Fruit fly (Drosophila melanogaster) whole organism, prepupa: ENCODE measurements around the gene DCAF12.

Experiments
- CG10631 ChIP-seq: fragments of 200-800 bp; sonication (Bioruptor generic); optimal IDR thresholded peaks from 2 replicates; lab custom pipeline; 2016; ENCODE audit warnings: missing biosample characterization, missing genetic modification characterization
- CG10669 ChIP-seq: fragments of 200-800 bp; sonication (Bioruptor generic); optimal IDR thresholded peaks from 3 replicates; lab custom pipeline; 2018; ENCODE audit warnings: missing biosample characterization, mild to moderate bottlenecking, missing genetic modification characterization, moderate library complexity
- CG11294 ChIP-seq: fragments of 200-800 bp; sonication (Bioruptor generic); IDR thresholded peaks from 2 replicates; pipeline ENCODE4 v1.3.6; 2022; ENCODE audit warnings: missing biosample characterization, missing genetic modification characterization
- CG11762 ChIP-seq: fragments of 200-800 bp; sonication (Bioruptor generic); optimal IDR thresholded peaks from 3 replicates; lab custom pipeline; 2016; ENCODE audit warnings: missing biosample characterization, missing genetic modification characterization; ENCODE audit not compliant: insufficient read depth
- CG15336 ChIP-seq: fragments of 200-800 bp; sonication (Bioruptor generic); IDR thresholded peaks from 2 replicates; pipeline ENCODE4 v1.3.6; 2022; ENCODE audit warnings: missing biosample characterization, missing genetic modification characterization
- CG1621 ChIP-seq: fragments of 200-800 bp; sonication (Bioruptor generic); optimal IDR thresholded peaks from 3 replicates; lab custom pipeline; 2018; ENCODE audit warnings: missing biosample characterization, mild to moderate bottlenecking, missing genetic modification characterization
- CG3032 ChIP-seq: fragments of 200-800 bp; optimal IDR thresholded peaks from 2 replicates; lab custom pipeline; 2019; ENCODE audit warnings: missing biosample characterization, mild to moderate bottlenecking, missing genetic modification characterization, moderate library complexity
- CG31627 ChIP-seq: fragments of 200-800 bp; sonication (Bioruptor generic); optimal IDR thresholded peaks from 3 replicates; lab custom pipeline; 2016; ENCODE audit warnings: missing biosample characterization, missing genetic modification characterization
- CG32006 ChIP-seq: fragments of 200-800 bp; sonication (Bioruptor generic); optimal IDR thresholded peaks from 3 replicates; lab custom pipeline; 2017; ENCODE audit warnings: missing biosample characterization, mild to moderate bottlenecking, missing genetic modification characterization
- CG34406 ChIP-seq: fragments of 200-800 bp; sonication (Bioruptor generic); optimal IDR thresholded peaks from 3 replicates; lab custom pipeline; 2016; ENCODE audit warnings: missing biosample characterization, missing genetic modification characterization
- CG4318 ChIP-seq: fragments of 200-800 bp; sonication (Bioruptor generic); optimal IDR thresholded peaks from 3 replicates; lab custom pipeline; 2017; ENCODE audit warnings: missing biosample characterization, mild to moderate bottlenecking, missing genetic modification characterization
- CG6163 ChIP-seq: fragments of 200-800 bp; sonication (Bioruptor generic); IDR thresholded peaks from 3 replicates; pipeline ENCODE4 v1.3.6; 2022; ENCODE audit warnings: missing biosample characterization, missing genetic modification characterization
- CG6854 ChIP-seq: fragments of 200-800 bp; sonication (Bioruptor generic); optimal IDR thresholded peaks from 2 replicates; lab custom pipeline; 2017; ENCODE audit warnings: missing biosample characterization, mild to moderate bottlenecking, missing genetic modification characterization
- CG8319 ChIP-seq: fragments of 200-800 bp; sonication (Bioruptor generic); optimal IDR thresholded peaks from 3 replicates; lab custom pipeline; 2016; ENCODE audit warnings: missing biosample characterization, missing genetic modification characterization
- CG8632 ChIP-seq: fragments of 200-800 bp; sonication (Bioruptor generic); optimal IDR thresholded peaks from 3 replicates; lab custom pipeline; 2016; ENCODE audit warnings: missing biosample characterization, missing genetic modification characterization
- CG9139 ChIP-seq: fragments of 200-800 bp; sonication (Bioruptor generic); optimal IDR thresholded peaks from 3 replicates; lab custom pipeline; 2017; ENCODE audit warnings: missing biosample characterization, mild to moderate bottlenecking, missing genetic modification characterization
- Eip75B ChIP-seq: fragments of 200-800 bp; sonication (Bioruptor generic); optimal IDR thresholded peaks from 3 replicates; lab custom pipeline; 2016; ENCODE audit warnings: missing biosample characterization, missing genetic modification characterization
- Eip78C ChIP-seq: fragments of 200-800 bp; sonication (Bioruptor generic); peaks from one replicate; lab custom pipeline; 2016; ENCODE audit warnings: missing biosample characterization, missing genetic modification characterization
- Ets96B ChIP-seq: fragments of 200-800 bp; optimal IDR thresholded peaks from 2 replicates; lab custom pipeline; 2019; ENCODE audit warnings: missing biosample characterization, mild to moderate bottlenecking, missing genetic modification characterization, moderate library complexity
- Gug ChIP-seq: fragments of 200-800 bp; sonication (Bioruptor generic); IDR thresholded peaks from 2 replicates; pipeline ENCODE4 v1.3.6; 2022; ENCODE audit warnings: missing biosample characterization, missing genetic modification characterization
- Hr38 ChIP-seq: sonication (Bioruptor generic); optimal IDR thresholded peaks from 2 replicates; lab custom pipeline; 2016; ENCODE audit warnings: missing biosample characterization, missing genetic modification characterization
- Hr39 ChIP-seq: fragments of 200-800 bp; sonication (Bioruptor generic); optimal IDR thresholded peaks from 2 replicates; lab custom pipeline; 2016; ENCODE audit warnings: missing biosample characterization, missing genetic modification characterization
- Hr4 ChIP-seq: fragments of 200-800 bp; sonication (Bioruptor generic); optimal IDR thresholded peaks from 3 replicates; lab custom pipeline; 2016; ENCODE audit warnings: missing biosample characterization, missing genetic modification characterization
- Lpt ChIP-seq: fragments of 200-800 bp; sonication (Bioruptor generic); optimal IDR thresholded peaks from 3 replicates; lab custom pipeline; 2016; ENCODE audit warnings: missing biosample characterization, missing genetic modification characterization
- Met ChIP-seq: fragments of 200-800 bp; sonication (Bioruptor generic); optimal IDR thresholded peaks from 3 replicates; lab custom pipeline; 2016; ENCODE audit warnings: missing biosample characterization, missing genetic modification characterization
- OdsH ChIP-seq: fragments of 200-800 bp; sonication (Bioruptor generic); optimal IDR thresholded peaks from 3 replicates; lab custom pipeline; 2016; ENCODE audit warnings: missing biosample characterization, missing genetic modification characterization
- Smox ChIP-seq: fragments of 200-800 bp; sonication (Bioruptor generic); optimal IDR thresholded peaks from 3 replicates; lab custom pipeline; 2016; ENCODE audit warnings: missing biosample characterization, missing genetic modification characterization
- Sox14 ChIP-seq: fragments of 200-800 bp; sonication (Bioruptor generic); optimal IDR thresholded peaks from 3 replicates; lab custom pipeline; 2016; ENCODE audit warnings: missing biosample characterization, missing genetic modification characterization
- Sox15 ChIP-seq: fragments of 200-800 bp; sonication (Bioruptor generic); optimal IDR thresholded peaks from 3 replicates; lab custom pipeline; 2016; ENCODE audit warnings: missing biosample characterization, missing genetic modification characterization
- dac ChIP-seq: fragments of 200-800 bp; sonication (Bioruptor generic); optimal IDR thresholded peaks from 2 replicates; lab custom pipeline; 2017; ENCODE audit warnings: missing biosample characterization, mild to moderate bottlenecking, missing genetic modification characterization
- dsx ChIP-seq: fragments of 200-800 bp; optimal IDR thresholded peaks from 3 replicates; lab custom pipeline; 2019; ENCODE audit warnings: missing biosample characterization, mild to moderate bottlenecking, missing genetic modification characterization, moderate library complexity; ENCODE audit not compliant: poor library complexity, severe bottlenecking
- eg ChIP-seq: fragments of 200-800 bp; sonication (Bioruptor generic); IDR thresholded peaks from 3 replicates; pipeline ENCODE4 v1.3.6; 2022; ENCODE audit warnings: missing biosample characterization, missing genetic modification characterization
- fd59A ChIP-seq: fragments of 200-800 bp; sonication (Bioruptor generic); optimal IDR thresholded peaks from 2 replicates; lab custom pipeline; 2017; ENCODE audit warnings: missing biosample characterization, mild to moderate bottlenecking, missing genetic modification characterization, missing genetic modification reagents
- fd85E ChIP-seq: fragments of 200-800 bp; sonication (Bioruptor generic); optimal IDR thresholded peaks from 3 replicates; lab custom pipeline; 2016; ENCODE audit warnings: missing biosample characterization, missing genetic modification characterization
- fkh ChIP-seq: fragments of 200-800 bp; sonication (Bioruptor generic); optimal IDR thresholded peaks from 3 replicates; lab custom pipeline; 2017; ENCODE audit warnings: missing biosample characterization, mild to moderate bottlenecking, missing genetic modification characterization, moderate library complexity
- lz ChIP-seq: fragments of 200-800 bp; sonication (Bioruptor generic); optimal IDR thresholded peaks from 3 replicates; lab custom pipeline; 2016; ENCODE audit warnings: missing biosample characterization, missing genetic modification characterization
- pdm3 ChIP-seq: fragments of 200-800 bp; sonication (Bioruptor generic); optimal IDR thresholded peaks from 3 replicates; lab custom pipeline; 2016; ENCODE audit warnings: missing biosample characterization, missing genetic modification characterization
- spab ChIP-seq: fragments of 200-800 bp; sonication (Bioruptor generic); optimal IDR thresholded peaks from 2 replicates; lab custom pipeline; 2017; ENCODE audit warnings: missing biosample characterization, mild to moderate bottlenecking, missing genetic modification characterization, missing genetic modification reagents
- svp ChIP-seq: fragments of 200-800 bp; sonication (Bioruptor generic); peaks from one replicate; lab custom pipeline; 2016; ENCODE audit warnings: missing biosample characterization, missing genetic modification characterization
- topi ChIP-seq: fragments of 200-800 bp; sonication (Bioruptor generic); optimal IDR thresholded peaks from 3 replicates; lab custom pipeline; 2016; ENCODE audit warnings: missing biosample characterization, missing genetic modification characterization
- vri ChIP-seq: fragments of 200-800 bp; sonication (Bioruptor generic); optimal IDR thresholded peaks from 3 replicates; lab custom pipeline; 2016; ENCODE audit warnings: missing biosample characterization, mild to moderate bottlenecking, missing genetic modification characterization

Gene DCAF12

dm6 chr3R:12040228-12040627, 23.4 kb upstream of the DCAF12 start, which contains the start of gene CG14736:
TSS of gene CG14736 (plus strand) at chr3R:12040528.
- TF ChIP-seq Eip75B (GFP tag; lab: Kevin White, UChicago) = no peak
- TF ChIP-seq svp = no peak
- TF ChIP-seq CG34406 (GFP tag; lab: Kevin White, UChicago) = no peak
- TF ChIP-seq dac (GFP tag; lab: Kevin White, UChicago) = no peak

- TF ChIP-seq CG10669 (no peak), svp (peak; percentile 46)
Observed at dm6 chr3R:12032842-12033241, 16.0 kb upstream of the DCAF12 start, which contains the start of gene ssp5. TSS of gene ssp5 (plus strand) at chr3R:12033142.

DNA sequence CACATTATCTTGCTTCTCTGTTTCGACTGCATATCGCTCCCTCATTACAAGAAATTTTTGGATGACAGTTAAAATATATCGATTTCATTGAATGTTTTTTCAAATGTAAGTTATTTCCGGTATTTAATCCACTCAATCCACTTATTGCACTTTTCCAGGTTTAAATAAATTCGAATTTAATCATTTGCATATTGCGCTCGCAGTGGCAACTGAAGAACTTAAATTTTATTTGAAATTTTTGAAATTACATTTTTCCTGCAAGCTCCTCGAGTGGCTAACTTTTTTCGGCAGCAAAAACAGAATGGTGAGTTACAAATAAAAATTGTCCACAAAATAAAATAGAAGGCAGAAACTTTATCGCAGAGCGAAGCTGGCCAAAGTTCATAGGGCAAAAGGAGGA, 14.8 kb upstream of the DCAF12 start, which contains the start of the genes CG31358, CG42504 and CG42505:
CG31358 (minus strand) TSS at position 101 of the 400 bp plus-strand sequence.
CG42504 (minus strand) TSS at position 101 of the 400 bp plus-strand sequence.
CG42505 (minus strand) TSS at position 101 of the 400 bp plus-strand sequence.
- TF ChIP-seq CG3032 (tag; lab: Kevin White, UChicago) (no peak), topi (GFP tag; lab: Kevin White, UChicago) (no peak), eg (GFP tag; lab: Robert Waterston, UW) (no peak), vri (GFP tag; lab: Kevin White, UChicago) (no peak), Eip75B (GFP tag; lab: Kevin White, UChicago) (no peak), CG6163 (GFP tag; lab: Robert Waterston, UW) (no peak), pdm3 (GFP tag; lab: Kevin White, UChicago) (no peak), CG8319 (no peak), CG34406 (GFP tag; lab: Kevin White, UChicago) (no peak), spab (GFP tag; lab: Kevin White, UChicago) (no peak), Sox15 (no peak), OdsH (GFP tag; lab: Kevin White, UChicago) (no peak), CG11762 (GFP tag; lab: Kevin White, UChicago) (no peak), CG6854 (no peak), svp (no peak), Hr39 (GFP tag; lab: Kevin White, UChicago) (no peak)
- TF ChIP-seq, all 60 proteins: peak for 0

DNA sequence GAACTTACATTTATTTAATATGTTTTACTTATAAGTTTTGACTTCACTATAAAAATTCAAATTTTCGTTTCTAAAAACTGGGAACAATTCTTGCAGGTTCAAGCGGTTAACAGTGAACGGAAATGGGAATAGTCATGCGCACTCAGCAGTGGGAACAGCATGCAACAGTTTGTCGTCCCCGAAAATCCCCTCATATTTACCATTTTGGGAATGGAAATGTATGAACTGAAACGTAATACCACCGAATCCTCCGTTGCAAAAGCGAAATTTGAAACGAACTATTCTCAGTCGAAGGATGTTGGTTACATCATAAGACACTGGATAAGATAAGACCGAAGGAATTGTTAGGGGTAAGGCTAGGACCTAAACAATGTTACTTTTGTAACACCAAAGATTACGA, 4.2 kb upstream of the DCAF12 start:
- TF ChIP-seq spab (GFP tag; lab: Kevin White, UChicago) (no peak), topi (GFP tag; lab: Kevin White, UChicago) (no peak), dsx (no peak), lz (GFP tag; lab: Kevin White, UChicago) (no peak), CG8319 (no peak), eg (GFP tag; lab: Robert Waterston, UW) (no peak), fd85E (GFP tag; lab: Kevin White, UChicago) (no peak), CG10631 (GFP tag; lab: Kevin White, UChicago) (no peak), Smox (GFP tag; lab: Kevin White, UChicago) (no peak), CG8632 (GFP tag; lab: Kevin White, UChicago) (no peak), Sox14 (GFP tag; lab: Kevin White, UChicago) (no peak), CG6854 (no peak), CG4318 (GFP tag; lab: Kevin White, UChicago) (no peak)

DNA sequence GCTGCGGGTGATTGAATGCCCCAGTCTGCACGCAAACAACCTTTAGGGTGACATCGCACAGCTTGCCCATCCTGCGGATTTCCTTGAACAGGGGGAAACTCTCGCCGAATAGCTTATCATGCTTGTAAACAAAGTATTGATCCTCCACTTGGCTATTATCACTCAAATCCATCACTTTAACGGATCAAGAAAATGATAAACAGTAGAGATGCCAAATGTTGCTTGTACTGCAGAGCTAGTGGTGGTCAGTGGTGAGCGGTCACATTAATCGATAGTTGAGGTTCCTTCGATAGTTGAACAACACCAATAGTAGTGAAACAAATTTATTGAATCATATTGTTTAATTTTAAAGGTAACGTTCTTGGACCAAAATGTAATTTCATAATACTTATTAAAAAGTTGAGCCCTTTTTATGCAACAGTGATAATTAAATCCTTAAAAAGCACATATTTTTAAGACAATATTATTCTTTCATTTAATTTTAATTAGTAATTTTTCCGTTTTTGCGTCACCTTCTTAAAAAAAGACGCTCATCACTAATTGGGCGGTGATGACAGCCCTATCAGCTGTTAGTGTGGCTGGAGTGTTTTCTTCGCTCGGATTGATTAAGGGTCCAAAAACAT, 6.5 kb downstream of the DCAF12 start, which contains the start of the genes KLHL18 and GCC185:
KLHL18 (minus strand) TSS at position 233 of the 623 bp plus-strand sequence.
GCC185 (plus strand) TSS at position 571 of the 623 bp plus-strand sequence.
- TF ChIP-seq CG6163 (GFP tag; lab: Robert Waterston, UW) (no peak; the same call in 2 of the 3 replicates), CG15336 (GFP tag; lab: Robert Waterston, UW) (no peak), CG11294 (GFP tag; lab: Robert Waterston, UW) (peak; percentile 35; the same call in 1 of the 2 replicates), svp (peak; percentile 94), CG10669 (peak; percentile 61), Eip78C (GFP tag; lab: Kevin White, UChicago) (no peak), CG31627 (GFP tag; lab: Kevin White, UChicago) (peak; percentile 88), Lpt (GFP tag; lab: Kevin White, UChicago) (peak; percentile 74), CG1621 (tag; lab: Kevin White, UChicago) (no peak), CG6854 (no peak), Hr38 (GFP tag; lab: Kevin White, UChicago) (no peak), CG9139 (GFP tag; lab: Kevin White, UChicago) (no peak), dac (GFP tag; lab: Kevin White, UChicago) (peak; percentile 49), fkh (GFP tag; lab: Kevin White, UChicago) (peak; percentile 55), fd59A (GFP tag; lab: Kevin White, UChicago) (peak; percentile 27), CG8632 (GFP tag; lab: Kevin White, UChicago) (peak; percentile 55), Hr4 (peak; percentile 83), Ets96B (tag; lab: Kevin White, UChicago) (peak; percentile 75), Smox (GFP tag; lab: Kevin White, UChicago) (peak; percentile 83), Met (peak; percentile 73), lz (GFP tag; lab: Kevin White, UChicago) (peak; percentile 88), Gug (GFP tag; lab: Robert Waterston, UW) (peak; percentile 61), CG32006 (GFP tag; lab: Kevin White, UChicago) (peak; percentile 79), spab (GFP tag; lab: Kevin White, UChicago) (peak; percentile 38), Sox14 (GFP tag; lab: Kevin White, UChicago) (peak; percentile 75)
